Fruit fly (Drosophila melanogaster): Measurements from ENCODE around the gene EndoA.
A peak's percentile ranks its signal among the peaks of the same experiment; 100 is the strongest.

dm6 chr3R:18949896-18950295 is 43.5 kb downstream of the EndoA start, which contains the start of gene CG43732:
- peak; percentile 8 for TF ChIP-seq abd-A (tag; optimal IDR thresholded peaks at IDR 0.05)
- TF ChIP-seq bcd (GFP tag; optimal IDR thresholded peaks at IDR 0.05): no peak
- TF ChIP-seq Dfd (GFP tag; optimal IDR thresholded peaks at IDR 0.05): no peak
- TF ChIP-seq CG12155 (GFP tag; optimal IDR thresholded peaks at IDR 0.05): no peak
- TF ChIP-seq Hr39 (optimal IDR thresholded peaks at IDR 0.05): no peak
- no peak for TF ChIP-seq sisA (GFP tag; IDR thresholded peaks at IDR 0.05)
- TF ChIP-seq scrt (GFP tag; optimal IDR thresholded peaks at IDR 0.05): no peak
- no peak for TF ChIP-seq zen (tag; optimal IDR thresholded peaks at IDR 0.05)
- TF ChIP-seq CHES-1-like (GFP tag; optimal IDR thresholded peaks at IDR 0.05): no peak
- no peak for TF ChIP-seq esg (GFP tag; conservative IDR thresholded peaks at IDR 0.05)

Measured in whole organism, embryonic.